Worm (Caenorhabditis elegans) whole organism, early embryonic: ENCODE results near the gene prp-18.

Experiments
- B0310.2 ChIP-seq: sonication (generic microtip); optimal IDR thresholded peaks from 2 replicates; lab custom pipeline; 2016; ENCODE audit warnings: mild to moderate bottlenecking, missing genetic modification characterization, missing compliant biosample characterization
- F13C5.2 ChIP-seq: sonication (generic microtip); optimal IDR thresholded peaks from 2 replicates; lab custom pipeline; 2017; ENCODE audit warnings: mild to moderate bottlenecking, missing genetic modification characterization, inconsistent platforms, missing compliant biosample characterization
- aly-1 ChIP-seq: sonication (generic microtip); optimal IDR thresholded peaks from 2 replicates; lab custom pipeline; 2016; ENCODE audit warnings: missing genetic modification characterization, missing compliant biosample characterization
- ama-1 ChIP-seq: fragments of 150-350 bp; optimal IDR thresholded peaks from 2 replicates; lab custom pipeline; 2014
- ceh-36 ChIP-seq: sonication (generic microtip); optimal IDR thresholded peaks from 2 replicates; lab custom pipeline; 2016; ENCODE audit warnings: missing genetic modification characterization, inconsistent platforms, missing compliant biosample characterization
- ets-7 ChIP-seq: sonication (generic microtip); optimal IDR thresholded peaks from 2 replicates; lab custom pipeline; 2016; ENCODE audit warnings: missing genotype, missing genetic modification characterization, missing compliant biosample characterization
- flt-1 ChIP-seq: fragments of 200-800 bp; sonication (Bioruptor generic); IDR thresholded peaks from 2 replicates; pipeline ENCODE4 v1.3.6; 2022; ENCODE audit warnings: missing genetic modification characterization, missing compliant biosample characterization
- hmbx-1 ChIP-seq: sonication (generic microtip); optimal IDR thresholded peaks from 2 replicates; lab custom pipeline; 2016; ENCODE audit warnings: mild to moderate bottlenecking, missing genetic modification characterization, missing compliant biosample characterization
- hmg-4 ChIP-seq: fragments of 200-800 bp; sonication (Bioruptor generic); optimal IDR thresholded peaks from 2 replicates; lab custom pipeline; 2018; ENCODE audit warnings: mild to moderate bottlenecking, missing genetic modification characterization, missing compliant biosample characterization
- hnd-1 ChIP-seq: sonication (generic microtip); optimal IDR thresholded peaks from 2 replicates; lab custom pipeline; 2016; ENCODE audit warnings: missing genetic modification characterization, missing compliant biosample characterization
- pes-1 ChIP-seq: fragments of 200-800 bp; sonication (Bioruptor generic); IDR thresholded peaks from 2 replicates; pipeline ENCODE4 v1.3.6; 2022; ENCODE audit warnings: missing genetic modification reagents, missing genetic modification characterization, missing compliant biosample characterization
- scrt-1 ChIP-seq: fragments of 200-800 bp; sonication (Bioruptor generic); IDR thresholded peaks from 2 replicates; pipeline ENCODE4 v1.3.6; 2022; ENCODE audit warnings: missing genetic modification characterization, missing compliant biosample characterization
- sea-1 ChIP-seq: fragments of 200-800 bp; sonication (Bioruptor generic); conservative IDR thresholded peaks from 2 replicates; pipeline ENCODE4 v1.3.6; 2022; ENCODE audit warnings: missing genetic modification characterization, missing compliant biosample characterization
- tbx-11 ChIP-seq: fragments of 200-800 bp; sonication (Bioruptor generic); IDR thresholded peaks from 2 replicates; pipeline ENCODE4 v1.3.6; 2022; ENCODE audit warnings: missing genetic modification characterization, missing compliant biosample characterization
- tbx-37 ChIP-seq: fragments of 200-800 bp; sonication (Bioruptor generic); conservative IDR thresholded peaks from 2 replicates; pipeline ENCODE4 v1.3.6; 2022; ENCODE audit warnings: missing genetic modification reagents, missing genetic modification characterization, missing compliant biosample characterization
- tra-4 ChIP-seq: sonication (generic microtip); optimal IDR thresholded peaks from 2 replicates; lab custom pipeline; 2017; ENCODE audit warnings: missing genetic modification characterization, missing compliant biosample characterization

prp-18 gene

DNA sequence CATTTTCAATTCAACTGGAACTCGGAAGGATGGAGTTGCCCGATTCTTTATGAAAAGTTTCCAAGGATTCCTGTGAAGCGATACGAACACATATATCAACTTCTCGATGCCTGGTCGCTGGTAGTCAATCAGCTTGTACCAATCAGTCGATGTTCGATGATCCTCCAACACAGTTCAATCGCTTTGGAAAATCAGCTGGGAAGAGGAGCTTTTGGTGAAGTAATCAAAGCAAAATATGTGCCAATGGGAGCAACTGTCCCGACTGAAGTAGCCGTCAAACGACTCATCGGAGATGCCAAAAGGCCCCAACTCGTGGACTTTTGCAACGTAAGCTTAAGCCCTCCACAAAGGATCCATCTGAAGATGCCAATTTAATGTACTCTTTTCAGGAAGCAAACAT, 50.8 kb downstream of the prp-18 start:
- no peak for TF ChIP-seq flt-1 (GFP tag; lab: Robert Waterston, UW)
- no peak for TF ChIP-seq ets-7 (tag; lab: Kevin White, UChicago)
- TF ChIP-seq ceh-36 (tag; lab: Kevin White, UChicago), result no peak
- no peak for TF ChIP-seq pes-1 (GFP tag; lab: Robert Waterston, UW)
- TF ChIP-seq F13C5.2, result no peak
- TF ChIP-seq scrt-1 (GFP tag; lab: Robert Waterston, UW), result no peak
- no peak for TF ChIP-seq tra-4 (tag; lab: Kevin White, UChicago)
- TF ChIP-seq ama-1 (lab: Kevin White, UChicago), result no peak
- no peak for TF ChIP-seq aly-1
- no peak for TF ChIP-seq tbx-11 (GFP tag; lab: Robert Waterston, UW)
- no peak for TF ChIP-seq B0310.2

DNA sequence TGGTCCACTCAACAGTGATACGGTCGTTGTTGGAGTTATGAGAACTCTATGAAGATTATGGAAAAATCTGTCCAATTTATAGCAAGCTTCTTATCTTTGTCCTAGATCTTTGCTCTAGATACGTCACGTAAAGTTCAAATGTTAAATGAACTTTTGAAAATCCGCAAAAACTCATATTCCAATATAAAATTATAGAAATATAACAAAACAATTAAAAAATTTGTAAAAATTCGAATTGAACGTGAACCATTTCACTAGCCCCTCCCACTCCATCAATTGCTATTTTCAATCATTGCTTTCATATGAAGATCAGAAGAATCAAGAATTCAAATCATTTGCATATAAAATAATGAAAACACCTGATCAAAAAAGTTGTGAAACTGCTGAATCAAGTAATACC, 51.6 kb downstream of the prp-18 start, which contains the start of gene kin-21:
TSS of gene kin-21 (plus strand) at position 301 of the 400 bp plus-strand sequence.
- no peak for TF ChIP-seq tbx-37 (GFP tag; lab: Robert Waterston, UW)
- TF ChIP-seq hmg-4 (GFP tag; lab: Kevin White, UChicago), result no peak
- TF ChIP-seq ceh-36 (tag; lab: Kevin White, UChicago), result no peak
- no peak for TF ChIP-seq hnd-1 (tag; lab: Kevin White, UChicago)
- no peak for TF ChIP-seq B0310.2
- no peak for TF ChIP-seq pes-1 (GFP tag; lab: Robert Waterston, UW)
- TF ChIP-seq F13C5.2, result no peak
- no peak for TF ChIP-seq aly-1
- no peak for TF ChIP-seq hmbx-1 (tag; lab: Kevin White, UChicago)
- no peak for TF ChIP-seq tbx-11 (GFP tag; lab: Robert Waterston, UW)
- TF ChIP-seq flt-1 (GFP tag; lab: Robert Waterston, UW), result no peak
- no peak for TF ChIP-seq scrt-1 (GFP tag; lab: Robert Waterston, UW)
- TF ChIP-seq sea-1, result no peak
